Fruit fly (Drosophila melanogaster) whole organism, embryonic: ENCODE results near the gene S-Lap4.

ENCODE experiments used
- Abd-B ChIP-seq: fragments of 200-800 bp; sonication (Bioruptor generic); optimal IDR thresholded peaks from 2 replicates; lab custom pipeline; 2018; ENCODE audit warnings: missing biosample characterization, mild to moderate bottlenecking, missing genetic modification characterization, moderate library complexity
- Ada2b ChIP-seq: fragments of 200-800 bp; sonication (Bioruptor generic); IDR thresholded peaks from 2 replicates; pipeline ENCODE4 v1.3.6; 2022; ENCODE audit warnings: missing biosample characterization, missing genetic modification characterization
- CG10431 ChIP-seq: fragments of 200-800 bp; sonication (Bioruptor generic); optimal IDR thresholded peaks from 3 replicates; lab custom pipeline; 2018; ENCODE audit warnings: missing biosample characterization, mild to moderate bottlenecking, missing genetic modification characterization
- CG12744 ChIP-seq: fragments of 200-800 bp; sonication (Bioruptor generic); optimal IDR thresholded peaks from 2 replicates; lab custom pipeline; 2016; ENCODE audit warnings: missing biosample characterization, missing genetic modification characterization
- CG12769 ChIP-seq: fragments of 200-800 bp; sonication (Bioruptor generic); optimal IDR thresholded peaks from 2 replicates; lab custom pipeline; 2019; ENCODE audit warnings: missing biosample characterization, mild to moderate bottlenecking, missing genetic modification characterization, moderate library complexity
- CG13123 ChIP-seq: fragments of 200-800 bp; sonication (Bioruptor generic); optimal IDR thresholded peaks from 2 replicates; lab custom pipeline; 2016; ENCODE audit warnings: missing biosample characterization, missing genetic modification characterization
- CG14710 ChIP-seq: fragments of 200-800 bp; sonication (Bioruptor generic); optimal IDR thresholded peaks from 3 replicates; lab custom pipeline; 2019; ENCODE audit warnings: missing biosample characterization, mild to moderate bottlenecking, missing genetic modification characterization, moderate library complexity
- CG15073 ChIP-seq: fragments of 200-800 bp; sonication (Bioruptor generic); optimal IDR thresholded peaks from 2 replicates; lab custom pipeline; 2016; ENCODE audit warnings: missing biosample characterization, missing genetic modification characterization
- CG1529 ChIP-seq: fragments of 200-800 bp; sonication (Bioruptor generic); optimal IDR thresholded peaks from 3 replicates; lab custom pipeline; 2018; ENCODE audit warnings: missing biosample characterization, missing genetic modification characterization
- CG18011 ChIP-seq: fragments of 200-800 bp; sonication (Bioruptor generic); optimal IDR thresholded peaks from 2 replicates; lab custom pipeline; 2017; ENCODE audit warnings: missing biosample characterization, missing genetic modification characterization, mild to moderate bottlenecking, moderate library complexity, missing genotype
- CG33557 ChIP-seq: fragments of 200-800 bp; sonication (Bioruptor generic); optimal IDR thresholded peaks from 2 replicates; lab custom pipeline; 2019; ENCODE audit warnings: missing biosample characterization, mild to moderate bottlenecking, missing genetic modification characterization, moderate library complexity
- CG34224 ChIP-seq: fragments of 200-800 bp; sonication (Bioruptor generic); IDR thresholded peaks from 3 replicates; pipeline ENCODE4 v1.3.6; 2022; ENCODE audit warnings: missing biosample characterization, missing genetic modification characterization; ENCODE audit not compliant: partially characterized antibody
- CG4328 ChIP-seq: fragments of 200-800 bp; sonication (Bioruptor generic); optimal IDR thresholded peaks from 3 replicates; lab custom pipeline; 2017; ENCODE audit warnings: missing biosample characterization, missing genetic modification reagents, missing genetic modification characterization
- CG4424 ChIP-seq: fragments of 200-800 bp; sonication (Bioruptor generic); optimal IDR thresholded peaks from 3 replicates; lab custom pipeline; 2016; ENCODE audit warnings: missing biosample characterization, missing genetic modification characterization
- CG6654 ChIP-seq: fragments of 200-800 bp; sonication (Bioruptor generic); optimal IDR thresholded peaks from 2 replicates; lab custom pipeline; 2017; ENCODE audit warnings: missing biosample characterization, mild to moderate bottlenecking, missing genetic modification characterization
- CG9727 ChIP-seq: fragments of 200-800 bp; sonication (Bioruptor generic); optimal IDR thresholded peaks from 3 replicates; lab custom pipeline; 2017; ENCODE audit warnings: missing biosample characterization, mild to moderate bottlenecking, missing genetic modification characterization
- CG9817 ChIP-seq: fragments of 200-800 bp; sonication (Bioruptor generic); optimal IDR thresholded peaks from 2 replicates; lab custom pipeline; 2018; ENCODE audit warnings: missing biosample characterization, mild to moderate bottlenecking, missing genetic modification characterization, moderate library complexity
- CTCF ChIP-seq: fragments of 200-800 bp; sonication (Bioruptor generic); optimal IDR thresholded peaks from 2 replicates; lab custom pipeline; 2017; ENCODE audit warnings: missing biosample characterization, mild to moderate bottlenecking, missing genetic modification characterization, moderate library complexity
- Dbx ChIP-seq: fragments of 200-800 bp; sonication (Bioruptor generic); IDR thresholded peaks from 3 replicates; pipeline ENCODE4 v1.3.6; 2022; ENCODE audit warnings: missing biosample characterization, missing genetic modification characterization
- Deaf1 ChIP-seq: fragments of 200-800 bp; optimal IDR thresholded peaks from 3 replicates; lab custom pipeline; 2019; ENCODE audit warnings: missing biosample characterization, mild to moderate bottlenecking, missing genetic modification characterization, moderate library complexity
- Dll ChIP-seq: fragments of 200-800 bp; sonication (Bioruptor generic); IDR thresholded peaks from 4 replicates; pipeline ENCODE4 v1.3.6; 2022; ENCODE audit warnings: missing biosample characterization, missing genetic modification characterization; ENCODE audit not compliant: partially characterized antibody
- Elba2 ChIP-seq: fragments of 200-800 bp; sonication (Bioruptor generic); optimal IDR thresholded peaks from 3 replicates; lab custom pipeline; 2016; ENCODE audit warnings: missing biosample characterization, missing genetic modification characterization
- Ets65A ChIP-seq: fragments of 200-800 bp; sonication (Bioruptor generic); peaks from one replicate; lab custom pipeline; 2016; ENCODE audit warnings: missing biosample characterization, missing genetic modification characterization
- HHEX ChIP-seq: fragments of 200-800 bp; sonication (Bioruptor generic); optimal IDR thresholded peaks from 3 replicates; lab custom pipeline; 2017; ENCODE audit warnings: missing biosample characterization, mild to moderate bottlenecking, missing genetic modification characterization, missing genetic modification reagents
- Lpt ChIP-seq: fragments of >200 bp; optimal IDR thresholded peaks from 2 replicates; lab custom pipeline; 2018; ENCODE audit warnings: missing biosample characterization, missing genetic modification characterization
- NC2α ChIP-seq: fragments of 200-800 bp; sonication (Bioruptor generic); optimal IDR thresholded peaks from 2 replicates; lab custom pipeline; 2016; ENCODE audit warnings: missing biosample characterization, missing genetic modification characterization
- Nf-YC ChIP-seq: fragments of 200-800 bp; optimal IDR thresholded peaks from 3 replicates; lab custom pipeline; 2019; ENCODE audit warnings: missing biosample characterization, mild to moderate bottlenecking, missing genetic modification characterization, moderate library complexity
- Ravus ChIP-seq: fragments of 200-800 bp; sonication (Bioruptor generic); IDR thresholded peaks from 2 replicates; pipeline ENCODE4 v1.3.6; 2022; ENCODE audit warnings: missing biosample characterization, missing genetic modification characterization
- Usf ChIP-seq: fragments of 200-800 bp; sonication (Bioruptor generic); optimal IDR thresholded peaks from 2 replicates; lab custom pipeline; 2017; ENCODE audit warnings: missing genotype, missing biosample characterization, missing genetic modification characterization
- ara ChIP-seq: fragments of 200-800 bp; sonication (Bioruptor generic); IDR thresholded peaks from 2 replicates; pipeline ENCODE4 v1.3.6; 2022; ENCODE audit warnings: missing biosample characterization, missing genetic modification characterization
- bbx ChIP-seq: fragments of 200-800 bp; sonication (Bioruptor generic); IDR thresholded peaks from 2 replicates; pipeline ENCODE4 v1.3.6; 2022; ENCODE audit warnings: missing biosample characterization, missing genetic modification characterization; ENCODE audit not compliant: partially characterized antibody
- br ChIP-seq: fragments of >200 bp; optimal IDR thresholded peaks from 2 replicates; lab custom pipeline; 2017
- chn ChIP-seq: fragments of 200-800 bp; sonication (Bioruptor generic); optimal IDR thresholded peaks from 2 replicates; lab custom pipeline; 2016; ENCODE audit warnings: missing biosample characterization, missing genetic modification characterization
- disco-r ChIP-seq: fragments of 200-800 bp; sonication (Bioruptor generic); optimal IDR thresholded peaks from 2 replicates; lab custom pipeline; 2016; ENCODE audit warnings: missing biosample characterization, missing genetic modification characterization
- emc ChIP-seq: fragments of 200-800 bp; sonication (Bioruptor generic); optimal IDR thresholded peaks from 2 replicates; lab custom pipeline; 2016; ENCODE audit warnings: missing biosample characterization, missing genetic modification characterization
- esg ChIP-seq: fragments of 200-800 bp; sonication (Bioruptor generic); conservative IDR thresholded peaks from 2 replicates; pipeline ENCODE4 v1.3.6; 2022; ENCODE audit warnings: missing biosample characterization, missing genetic modification characterization
- eve ChIP-seq, 2 experiments: fragments of >200 bp; optimal IDR thresholded peaks; 2 replicates each; lab custom pipeline; 2017; ENCODE audit warnings: missing biosample characterization in 2 of 2, missing genetic modification characterization in 2 of 2
- gfzf ChIP-seq: fragments of 200-800 bp; sonication (Bioruptor generic); optimal IDR thresholded peaks from 2 replicates; lab custom pipeline; 2016; ENCODE audit warnings: missing biosample characterization, mild to moderate bottlenecking, missing genetic modification characterization, moderate library complexity
- insv ChIP-seq, 2 experiments: fragments of 200-800 bp; sonication (Bioruptor generic); optimal IDR thresholded peaks; 3 replicates each; lab custom pipeline; 2016 to 2018; ENCODE audit warnings: missing biosample characterization in 2 of 2, missing genetic modification characterization in 2 of 2
- lola ChIP-seq, 3 experiments: fragments of >200 bp in 2 of 3; fragments of 200-800 bp in 1 of 3; sonication (Bioruptor generic) in 1 of 3; optimal IDR thresholded peaks; 2 replicates each; lab custom pipeline; 2017 to 2019; ENCODE audit warnings: missing biosample characterization in 3 of 3, missing genetic modification characterization in 3 of 3, mild to moderate bottlenecking in 1 of 3, moderate library complexity in 1 of 3
- maf-S ChIP-seq: fragments of 200-800 bp; sonication (Bioruptor generic); optimal IDR thresholded peaks from 2 replicates; lab custom pipeline; 2016; ENCODE audit warnings: missing biosample characterization, missing genetic modification characterization
- nau ChIP-seq: fragments of 200-800 bp; sonication (Bioruptor generic); optimal IDR thresholded peaks from 3 replicates; lab custom pipeline; 2017; ENCODE audit warnings: missing biosample characterization, mild to moderate bottlenecking, missing genetic modification characterization, missing genetic modification reagents
- prd ChIP-seq, 3 experiments: fragments of >200 bp in 2 of 3; fragments of 200-800 bp in 1 of 3; sonication (Bioruptor generic) in 1 of 3; optimal IDR thresholded peaks in 2 of 3; IDR thresholded peaks in 1 of 3; 2 replicates in 2 of 3; 3 replicates in 1 of 3; pipeline versions ENCODE4 v1.3.6 to Lab custom; 2017 to 2022; ENCODE audit warnings: missing biosample characterization in 1 of 3, missing genetic modification characterization in 1 of 3
- run ChIP-seq: fragments of 200-800 bp; sonication (Bioruptor generic); optimal IDR thresholded peaks from 3 replicates; lab custom pipeline; 2018; ENCODE audit warnings: missing biosample characterization, mild to moderate bottlenecking, missing genetic modification characterization
- salm ChIP-seq: fragments of 200-800 bp; sonication (Bioruptor generic); optimal IDR thresholded peaks from 2 replicates; lab custom pipeline; 2018; ENCODE audit warnings: missing biosample characterization, mild to moderate bottlenecking, missing genetic modification characterization
- slp2 ChIP-seq: fragments of 200-800 bp; sonication (Bioruptor generic); optimal IDR thresholded peaks from 2 replicates; lab custom pipeline; 2016; ENCODE audit warnings: missing biosample characterization, missing genetic modification characterization
- sr ChIP-seq: fragments of 200-800 bp; sonication (Bioruptor generic); IDR thresholded peaks from 3 replicates; pipeline ENCODE4 v1.3.6; 2022; ENCODE audit warnings: missing biosample characterization, missing genetic modification characterization
- stc ChIP-seq: fragments of 200-800 bp; sonication (Bioruptor generic); IDR thresholded peaks from 2 replicates; pipeline ENCODE4 v1.3.6; 2022; ENCODE audit warnings: missing biosample characterization, missing genetic modification characterization

Gene S-Lap4

dm6 chr3L:10515785-10516706 lies 25.4 kb downstream of the S-Lap4 start (continued):
- TF ChIP-seq emc (no peak), CG9817 (tag; lab: Kevin White, UChicago) (no peak), ara (GFP tag; lab: Robert Waterston, UW) (no peak; the same call in 1 of the 2 replicates), chn (GFP tag; lab: Kevin White, UChicago) (peak; percentile 34), sr (no peak; the same call in 1 of the 3 replicates), CG12769 (peak; percentile 28), CG10431 (GFP tag; lab: Kevin White, UChicago) (no peak), HHEX (no peak), CG34224 (GFP tag; lab: Robert Waterston, UW) (peak; percentile 22; the same call in 1 of the 3 replicates), Deaf1 (tag; lab: Kevin White, UChicago) (peak; percentile 22), Lpt (GFP tag; lab: Kevin White, UChicago) (no peak), CG15073 (GFP tag; lab: Kevin White, UChicago) (no peak), CG9727 (GFP tag; lab: Kevin White, UChicago) (peak; percentile 12), CG13123 (no peak), Ada2b (GFP tag; lab: Robert Waterston, UW) (no peak), CG33557 (peak; percentile 48), insv (GFP tag; optimal IDR thresholded peaks at IDR 0.05; lab: Kevin White, UChicago) (peak in 1 of 2 experiments; percentile 90), prd (optimal IDR thresholded peaks at IDR 0.05; lab: Kevin White, UChicago) (no peak), prd (GFP tag; IDR thresholded peaks at IDR 0.05; lab: Robert Waterston, UW) (peak; percentile 30; the same call in 2 of the 3 replicates), CG18011 (GFP tag; lab: Kevin White, UChicago) (no peak), Dll (GFP tag; lab: Robert Waterston, UW) (peak; percentile 56; the same call in 2 of the 4 replicates), CG1529 (GFP tag; lab: Kevin White, UChicago) (no peak), CG4424 (GFP tag; lab: Kevin White, UChicago) (no peak), Ets65A (GFP tag; lab: Kevin White, UChicago) (no peak), nau (GFP tag; lab: Kevin White, UChicago) (peak; percentile 9), Abd-B (GFP tag; lab: Kevin White, UChicago) (no peak), Ravus (GFP tag; lab: Robert Waterston, UW) (no peak), maf-S (no peak), esg (no peak), Dbx (GFP tag; lab: Robert Waterston, UW) (peak; percentile 39; the same call in 1 of the 3 replicates), eve (GFP tag; optimal IDR thresholded peaks at IDR 0.05; lab: Kevin White, UChicago) (peak in 1 of 2 experiments; percentile 35), disco-r (GFP tag; lab: Kevin White, UChicago) (no peak), lola (GFP tag; optimal IDR thresholded peaks at IDR 0.05; lab: Kevin White, UChicago) (peak in 1 of 3 experiments; percentile 16), NC2α (GFP tag; lab: Kevin White, UChicago) (no peak), CG12744 (GFP tag; lab: Kevin White, UChicago) (peak; percentile 0), bbx (GFP tag; lab: Robert Waterston, UW) (peak; percentile 74), CTCF (GFP tag; lab: Kevin White, UChicago) (peak; percentile 13), stc (no peak), Nf-YC (tag; lab: Kevin White, UChicago) (peak; percentile 47), gfzf (GFP tag; lab: Kevin White, UChicago) (peak; percentile 90), Elba2 (peak; percentile 76), run (no peak), slp2 (GFP tag; lab: Kevin White, UChicago) (no peak), Usf (GFP tag; lab: Kevin White, UChicago) (no peak), CG4328 (GFP tag; lab: Kevin White, UChicago) (no peak), salm (tag; lab: Kevin White, UChicago) (peak; percentile 12), br (lab: Kevin White, UChicago) (no peak), CG14710 (tag; lab: Kevin White, UChicago) (peak; percentile 49), CG6654 (GFP tag; lab: Kevin White, UChicago) (no peak)
